Worm (Caenorhabditis elegans): ENCODE measurements around the gene col-172.

- no peak for TF ChIP-seq ceh-9 (tag; optimal IDR thresholded peaks at IDR 0.05)
- no peak for TF ChIP-seq pha-4 (tag; optimal IDR thresholded peaks at IDR 0.05)
- no peak for TF ChIP-seq lim-6 (tag; optimal IDR thresholded peaks at IDR 0.05)
- TF ChIP-seq pqm-1 (tag; optimal IDR thresholded peaks at IDR 0.05): no peak
- TF ChIP-seq hlh-15 (tag; optimal IDR thresholded peaks at IDR 0.05): no peak
- no peak for TF ChIP-seq nfya-1 (tag; optimal IDR thresholded peaks at IDR 0.05)
- TF ChIP-seq che-1 (tag; optimal IDR thresholded peaks at IDR 0.05): no peak
Observed at ce11 chrX:6691653-6692052, 19.0 kb downstream of the col-172 start.

All from whole organism, late embryonic.